Fruit fly (Drosophila melanogaster): ENCODE data around the gene pie.

pie gene

DNA sequence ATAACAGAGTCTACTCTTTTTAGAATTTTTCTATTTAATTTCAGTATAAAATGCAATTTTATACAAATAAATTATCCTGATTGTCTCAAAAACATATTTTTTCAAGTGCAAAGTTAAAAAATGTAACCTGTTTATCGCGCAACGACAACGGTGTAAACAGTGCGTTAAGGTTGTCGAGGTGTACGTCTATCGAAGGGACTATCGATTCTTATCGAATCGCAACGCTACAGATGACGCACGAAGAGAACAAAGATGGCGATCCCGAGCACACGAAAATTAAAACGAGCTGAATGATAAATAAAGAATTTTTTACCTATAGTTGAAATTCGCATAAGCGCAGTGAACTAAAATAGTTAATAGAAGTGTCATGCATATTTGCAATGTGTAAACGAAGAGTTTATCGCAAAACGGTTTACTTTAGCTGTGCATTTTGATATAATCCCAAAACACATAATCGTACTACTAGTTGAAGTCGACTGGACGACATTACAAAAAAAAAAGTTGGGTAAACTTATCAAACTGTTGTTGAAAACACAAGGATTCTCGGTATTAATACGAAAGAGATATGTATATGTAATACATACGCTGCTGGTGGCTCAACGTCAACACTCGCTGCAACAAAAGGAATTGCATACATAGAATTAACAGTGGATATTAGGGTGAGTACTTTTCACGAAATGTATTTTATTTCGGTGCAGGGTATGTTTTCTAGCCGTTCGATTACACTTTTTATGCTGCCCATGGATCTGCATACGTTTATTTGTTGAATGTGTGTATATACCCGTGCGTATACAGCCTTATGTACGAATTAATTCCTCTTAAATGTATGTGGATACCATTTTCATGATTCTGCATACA is 34.5 kb downstream of the pie start, which contains the start of gene da (continued):
- peak; percentile 76 for TF ChIP-seq dm (GFP tag; optimal IDR thresholded peaks at IDR 0.05)
- TF ChIP-seq CG17912 (GFP tag; optimal IDR thresholded peaks at IDR 0.05), result peak; percentile 32
- TF ChIP-seq disco-r (GFP tag; optimal IDR thresholded peaks at IDR 0.05), result no peak
- TF ChIP-seq Deaf1 (tag; optimal IDR thresholded peaks at IDR 0.05), result peak; percentile 98
- peak; percentile 57 for TF ChIP-seq Antp (GFP tag; optimal IDR thresholded peaks at IDR 0.05)
- TF ChIP-seq eyg (GFP tag; optimal IDR thresholded peaks at IDR 0.05), result no peak
- TF ChIP-seq CG18619 (GFP tag; optimal IDR thresholded peaks at IDR 0.05), result peak; percentile 61
- 0 out of 2 replicates have a peak, but pooled peaks have one; percentile 29 for TF ChIP-seq CG7372 (GFP tag; IDR thresholded peaks at IDR 0.05)
- no peak for TF ChIP-seq CG1832 (GFP tag; optimal IDR thresholded peaks at IDR 0.05)
- TF ChIP-seq CG4820 (GFP tag; optimal IDR thresholded peaks at IDR 0.05), result peak; percentile 35
- TF ChIP-seq insv (GFP tag; optimal IDR thresholded peaks at IDR 0.05), result no peak
- peak; percentile 23 for TF ChIP-seq Asciz (GFP tag; optimal IDR thresholded peaks at IDR 0.05)
- TF ChIP-seq HmgD (GFP tag; optimal IDR thresholded peaks at IDR 0.05), result peak; percentile 53
- no peak for TF ChIP-seq CG6254 (GFP tag; optimal IDR thresholded peaks at IDR 0.05)
- TF ChIP-seq CG11695 (GFP tag; IDR thresholded peaks at IDR 0.05), result 0 out of 3 replicates have a peak, but pooled peaks have one; percentile 38
- peak; percentile 63 for TF ChIP-seq dmrt99B (tag; optimal IDR thresholded peaks at IDR 0.05)
- peak; percentile 74 for TF ChIP-seq CG14710 (tag; optimal IDR thresholded peaks at IDR 0.05)
- TF ChIP-seq tup (GFP tag; optimal IDR thresholded peaks at IDR 0.05), result no peak
- peak; percentile 21 for TF ChIP-seq gfzf (GFP tag; optimal IDR thresholded peaks at IDR 0.05)
- 0 out of 3 replicates have a peak, but pooled peaks have one; percentile 68 for TF ChIP-seq CG2199 (GFP tag; IDR thresholded peaks at IDR 0.05)
- TF ChIP-seq fd64A (GFP tag; optimal IDR thresholded peaks at IDR 0.05), result no peak
- no peak for TF ChIP-seq CG7745 (tag; optimal IDR thresholded peaks at IDR 0.05)
- TF ChIP-seq CG2712 (tag; optimal IDR thresholded peaks at IDR 0.05), result peak; percentile 71
- TF ChIP-seq CG13123 (GFP tag; optimal IDR thresholded peaks at IDR 0.05), result peak; percentile 51
- TF ChIP-seq C15 (GFP tag; IDR thresholded peaks at IDR 0.05), result no peak
- TF ChIP-seq CG12155 (GFP tag; optimal IDR thresholded peaks at IDR 0.05), result peak; percentile 50
- no peak for TF ChIP-seq Kr (GFP tag; optimal IDR thresholded peaks at IDR 0.05)
- peak; percentile 23 for TF ChIP-seq odd (GFP tag; optimal IDR thresholded peaks at IDR 0.05)
- no peak for TF ChIP-seq run (tag; optimal IDR thresholded peaks at IDR 0.05)
- TF ChIP-seq knrl (GFP tag; IDR thresholded peaks at IDR 0.05; ENCODE audit: partially characterized antibody), result peak; percentile 50; the same call in 1 of the 3 replicates
- no peak for TF ChIP-seq CG17612 (GFP tag; IDR thresholded peaks at IDR 0.05)
- TF ChIP-seq wek (GFP tag; optimal IDR thresholded peaks at IDR 0.05), result peak; percentile 15
- no peak for TF ChIP-seq sna (GFP tag; IDR thresholded peaks at IDR 0.05; ENCODE audit: partially characterized antibody)
- TF ChIP-seq lilli (GFP tag; optimal IDR thresholded peaks at IDR 0.05), result peak; percentile 70
- TF ChIP-seq dan (GFP tag; IDR thresholded peaks at IDR 0.05), result no peak
- TF ChIP-seq CG3838 (GFP tag; optimal IDR thresholded peaks at IDR 0.05), result no peak
- peak; percentile 1 for TF ChIP-seq Fer2 (tag; optimal IDR thresholded peaks at IDR 0.05)
- TF ChIP-seq CG18599 (GFP tag; optimal IDR thresholded peaks at IDR 0.05), result peak; percentile 45
- peak; percentile 40; the same call in 1 of the 2 replicates for TF ChIP-seq CG31224 (GFP tag; IDR thresholded peaks at IDR 0.05)
- no peak for TF ChIP-seq Oli (tag; optimal IDR thresholded peaks at IDR 0.05)
- TF ChIP-seq Sox100B (GFP tag; optimal IDR thresholded peaks at IDR 0.05), result peak; percentile 51
- peak; percentile 95 for TF ChIP-seq Ets97D (GFP tag; optimal IDR thresholded peaks at IDR 0.05)
- TF ChIP-seq pb (GFP tag; optimal IDR thresholded peaks at IDR 0.05), result no peak
- peak; percentile 51 for TF ChIP-seq ind (GFP tag; optimal IDR thresholded peaks at IDR 0.05)
- peak; percentile 8 for TF ChIP-seq CG4854 (GFP tag; optimal IDR thresholded peaks at IDR 0.05)
- TF ChIP-seq Xrp1 (GFP tag; IDR thresholded peaks at IDR 0.05), result peak; percentile 63
- TF ChIP-seq corto (GFP tag; optimal IDR thresholded peaks at IDR 0.05), result no peak
- TF ChIP-seq bigmax (GFP tag; optimal IDR thresholded peaks at IDR 0.05), result peak; percentile 32
